Worm (Caenorhabditis elegans): ENCODE measurements around the gene ucr-2.1.

Gene ucr-2.1

ce11 chrX:11974629-11975085 is 43.6 kb upstream of the ucr-2.1 start, which contains the start of gene set-6:
Gene set-6, minus strand, starts transcription at chrX:11974679.
- TF ChIP-seq nhr-10 (tag; optimal IDR thresholded peaks at IDR 0.05) (no peak), peb-1 (tag; optimal IDR thresholded peaks at IDR 0.05) (no peak), nhr-23 (tag; optimal IDR thresholded peaks at IDR 0.05) (no peak), nhr-12 (tag; optimal IDR thresholded peaks at IDR 0.05) (no peak), nhr-77 (tag; optimal IDR thresholded peaks at IDR 0.05) (no peak), nhr-237 (tag; optimal IDR thresholded peaks at IDR 0.05) (no peak), blmp-1 (tag; optimal IDR thresholded peaks at IDR 0.05; ENCODE audit: insufficient read depth) (no peak), zag-1 (tag; optimal IDR thresholded peaks at IDR 0.05) (no peak), ama-1 (optimal IDR thresholded peaks at IDR 0.05) (no peak), F13H6.1 (tag; optimal IDR thresholded peaks at IDR 0.05) (peak; percentile 18), lin-13 (GFP tag; optimal IDR thresholded peaks at IDR 0.05) (peak; percentile 12), lin-11 (tag; optimal IDR thresholded peaks at IDR 0.05) (no peak), mab-5 (tag; optimal IDR thresholded peaks at IDR 0.05) (no peak), nhr-11 (tag; optimal IDR thresholded peaks at IDR 0.05) (no peak), nhr-129 (tag; optimal IDR thresholded peaks at IDR 0.05) (peak; percentile 9), unc-55 (GFP tag; optimal IDR thresholded peaks at IDR 0.05) (peak; percentile 71), dmd-4 (tag; optimal IDR thresholded peaks at IDR 0.05) (no peak), ztf-1 (GFP tag; conservative IDR thresholded peaks at IDR 0.05) (no peak), sma-3 (GFP tag; optimal IDR thresholded peaks at IDR 0.05) (no peak), nhr-6 (tag; optimal IDR thresholded peaks at IDR 0.05) (no peak), unc-62 (GFP tag; optimal IDR thresholded peaks at IDR 0.05) (no peak), elt-3 (tag; optimal IDR thresholded peaks at IDR 0.05) (no peak), mdl-1 (tag; optimal IDR thresholded peaks at IDR 0.05) (no peak), sem-4 (tag; optimal IDR thresholded peaks at IDR 0.05) (no peak), gmeb-1 (tag; optimal IDR thresholded peaks at IDR 0.05) (no peak), alr-1 (tag; optimal IDR thresholded peaks at IDR 0.05) (no peak), ZK546.5 (tag; optimal IDR thresholded peaks at IDR 0.05) (no peak), lsy-2 (tag; optimal IDR thresholded peaks at IDR 0.05) (peak in 1 of 2 experiments; percentile 19), sma-9 (GFP tag; optimal IDR thresholded peaks at IDR 0.05) (peak; percentile 47), sma-9 (tag; optimal IDR thresholded peaks at IDR 0.05) (no peak), fos-1 (tag; optimal IDR thresholded peaks at IDR 0.05) (no peak), skn-1 (tag; optimal IDR thresholded peaks at IDR 0.05) (no peak), egl-27 (tag; optimal IDR thresholded peaks at IDR 0.05) (no peak), aly-2 (tag; optimal IDR thresholded peaks at IDR 0.05) (no peak), snpc-4 (tag; optimal IDR thresholded peaks at IDR 0.05) (no peak), C34F6.9 (tag; optimal IDR thresholded peaks at IDR 0.05) (peak; percentile 62), R02D3.7 (tag; optimal IDR thresholded peaks at IDR 0.05) (no peak), crh-2 (tag; optimal IDR thresholded peaks at IDR 0.05) (peak; percentile 10), ceh-16 (tag; optimal IDR thresholded peaks at IDR 0.05) (no peak), nhr-21 (tag; optimal IDR thresholded peaks at IDR 0.05) (no peak), ztf-11 (tag; optimal IDR thresholded peaks at IDR 0.05) (no peak), Y55F3AM.14 (GFP tag; optimal IDR thresholded peaks at IDR 0.05) (no peak), mbf-1 (tag; optimal IDR thresholded peaks at IDR 0.05) (no peak), lin-39 (tag; optimal IDR thresholded peaks at IDR 0.05) (no peak), unc-39 (tag; optimal IDR thresholded peaks at IDR 0.05) (no peak), ztf-4 (tag; optimal IDR thresholded peaks at IDR 0.05) (no peak), ceh-82 (tag; optimal IDR thresholded peaks at IDR 0.05) (no peak), elt-1 (tag; optimal IDR thresholded peaks at IDR 0.05) (no peak), nhr-25 (tag; optimal IDR thresholded peaks at IDR 0.05) (no peak)

All from whole organism, L2 larva.